Fruit fly (Drosophila melanogaster) whole organism, embryonic: ENCODE data around the gene CG43251.
A peak's percentile ranks its signal among the peaks of the same experiment; 100 is the strongest.

Source experiments
- B-H1 ChIP-seq: fragments of 200-800 bp; sonication (Bioruptor generic); IDR thresholded peaks from 3 replicates; pipeline ENCODE4 v1.3.6; 2022; ENCODE audit warnings: missing biosample characterization, missing genetic modification characterization
- CG12219 ChIP-seq: fragments of 200-800 bp; sonication (Bioruptor generic); optimal IDR thresholded peaks from 3 replicates; lab custom pipeline; 2018; ENCODE audit warnings: missing biosample characterization, mild to moderate bottlenecking, missing genetic modification characterization
- CG13894 ChIP-seq: fragments of 200-800 bp; sonication (Bioruptor generic); optimal IDR thresholded peaks from 3 replicates; lab custom pipeline; 2018; ENCODE audit warnings: missing biosample characterization, mild to moderate bottlenecking, missing genetic modification characterization, moderate library complexity
- CG1529 ChIP-seq: fragments of 200-800 bp; sonication (Bioruptor generic); optimal IDR thresholded peaks from 3 replicates; lab custom pipeline; 2018; ENCODE audit warnings: missing biosample characterization, missing genetic modification characterization
- CG16863 ChIP-seq: fragments of 200-800 bp; sonication (Bioruptor generic); optimal IDR thresholded peaks from 3 replicates; lab custom pipeline; 2016; ENCODE audit warnings: missing biosample characterization, missing genetic modification characterization
- CG18262 ChIP-seq: fragments of 200-800 bp; optimal IDR thresholded peaks from 3 replicates; lab custom pipeline; 2019; ENCODE audit warnings: missing biosample characterization, mild to moderate bottlenecking, missing genetic modification characterization, moderate library complexity
- CG2875 ChIP-seq: fragments of 200-800 bp; sonication (Bioruptor generic); optimal IDR thresholded peaks from 2 replicates; lab custom pipeline; 2017; ENCODE audit warnings: missing biosample characterization, mild to moderate bottlenecking, missing genetic modification characterization, missing genetic modification reagents
- CG32772 ChIP-seq: fragments of 200-800 bp; sonication (Bioruptor generic); IDR thresholded peaks from 2 replicates; pipeline ENCODE4 v1.3.6; 2022; ENCODE audit warnings: missing biosample characterization, missing genetic modification characterization
- CG42726 ChIP-seq: fragments of 200-800 bp; sonication (Bioruptor generic); IDR thresholded peaks from 2 replicates; pipeline ENCODE4 v1.3.6; 2022; ENCODE audit warnings: missing biosample characterization, missing genetic modification characterization; ENCODE audit not compliant: partially characterized antibody
- CG7357 ChIP-seq: fragments of 200-800 bp; sonication (Bioruptor generic); IDR thresholded peaks from 3 replicates; pipeline ENCODE4 v1.3.6; 2022; ENCODE audit warnings: missing biosample characterization, missing genetic modification characterization
- CG7987 ChIP-seq: fragments of 200-800 bp; sonication (Bioruptor generic); optimal IDR thresholded peaks from 2 replicates; lab custom pipeline; 2018; ENCODE audit warnings: missing biosample characterization, mild to moderate bottlenecking, missing genetic modification characterization, moderate library complexity
- CG8281 ChIP-seq: fragments of 200-800 bp; sonication (Bioruptor generic); optimal IDR thresholded peaks from 2 replicates; lab custom pipeline; 2018; ENCODE audit warnings: missing biosample characterization, mild to moderate bottlenecking, missing genetic modification characterization, moderate library complexity
- CG9797 ChIP-seq: fragments of 200-800 bp; sonication (Bioruptor generic); optimal IDR thresholded peaks from 3 replicates; lab custom pipeline; 2018; ENCODE audit warnings: missing biosample characterization, mild to moderate bottlenecking, missing genetic modification characterization
- CkIIα-i1 ChIP-seq: fragments of 200-800 bp; sonication (Bioruptor generic); IDR thresholded peaks from 2 replicates; pipeline ENCODE4 v1.3.6; 2022; ENCODE audit warnings: missing biosample characterization, missing genetic modification characterization
- Doc3 ChIP-seq: fragments of 200-800 bp; sonication (Bioruptor generic); IDR thresholded peaks from 3 replicates; pipeline ENCODE4 v1.3.6; 2022; ENCODE audit warnings: missing biosample characterization, missing genetic modification characterization; ENCODE audit not compliant: partially characterized antibody
- E2f2 ChIP-seq: fragments of 200-800 bp; sonication (Bioruptor generic); IDR thresholded peaks from 2 replicates; pipeline ENCODE4 v1.3.6; 2022; ENCODE audit warnings: missing biosample characterization, missing genetic modification characterization
- Fer3 ChIP-seq: fragments of 200-800 bp; sonication (Bioruptor generic); optimal IDR thresholded peaks from 2 replicates; lab custom pipeline; 2018; ENCODE audit warnings: missing biosample characterization, mild to moderate bottlenecking, missing genetic modification characterization, moderate library complexity
- Gsc ChIP-seq: fragments of 200-800 bp; sonication (Bioruptor generic); IDR thresholded peaks from 2 replicates; pipeline ENCODE4 v1.3.6; 2022; ENCODE audit warnings: missing biosample characterization, missing genetic modification characterization
- H15 ChIP-seq: fragments of 200-800 bp; sonication (Bioruptor generic); IDR thresholded peaks from 3 replicates; pipeline ENCODE4 v1.3.6; 2022; ENCODE audit warnings: missing biosample characterization, missing genetic modification characterization
- HLHmδ ChIP-seq: fragments of 200-800 bp; sonication (Bioruptor generic); optimal IDR thresholded peaks from 2 replicates; lab custom pipeline; 2018; ENCODE audit warnings: missing biosample characterization, mild to moderate bottlenecking, missing genetic modification characterization, moderate library complexity
- Hey ChIP-seq: fragments of 200-800 bp; sonication (Bioruptor generic); optimal IDR thresholded peaks from 3 replicates; lab custom pipeline; 2018; ENCODE audit warnings: missing biosample characterization, mild to moderate bottlenecking, missing genetic modification characterization
- Hr78 ChIP-seq, 2 experiments: fragments of 200-800 bp in 1 of 2; fragments of >200 bp in 1 of 2; sonication (Bioruptor generic) in 1 of 2; optimal IDR thresholded peaks; 2 replicates each; lab custom pipeline; 2017 to 2019; ENCODE audit warnings: missing biosample characterization in 2 of 2, missing genetic modification characterization in 2 of 2, mild to moderate bottlenecking in 1 of 2, moderate library complexity in 1 of 2
- PHDP ChIP-seq: fragments of 200-800 bp; sonication (Bioruptor generic); optimal IDR thresholded peaks from 3 replicates; lab custom pipeline; 2018; ENCODE audit warnings: missing biosample characterization, mild to moderate bottlenecking, missing genetic modification characterization, moderate library complexity
- Side ChIP-seq: fragments of 200-800 bp; sonication (Bioruptor generic); optimal IDR thresholded peaks from 2 replicates; lab custom pipeline; 2016; ENCODE audit warnings: missing biosample characterization, missing genetic modification characterization
- Six4 ChIP-seq: fragments of 200-800 bp; sonication (Bioruptor generic); optimal IDR thresholded peaks from 2 replicates; lab custom pipeline; 2016; ENCODE audit warnings: missing biosample characterization, missing genetic modification characterization
- abd-A ChIP-seq: fragments of 200-800 bp; sonication (Bioruptor generic); optimal IDR thresholded peaks from 3 replicates; lab custom pipeline; 2019; ENCODE audit warnings: missing biosample characterization, mild to moderate bottlenecking, missing genetic modification characterization, moderate library complexity
- ap ChIP-seq: fragments of 200-800 bp; sonication (Bioruptor generic); IDR thresholded peaks from 2 replicates; pipeline ENCODE4 v1.3.6; 2022; ENCODE audit warnings: missing biosample characterization, missing genetic modification characterization
- az2 ChIP-seq: fragments of 200-800 bp; sonication (Bioruptor generic); optimal IDR thresholded peaks from 3 replicates; lab custom pipeline; 2016; ENCODE audit warnings: missing biosample characterization, missing genetic modification characterization
- dan ChIP-seq: fragments of 200-800 bp; sonication (Bioruptor generic); IDR thresholded peaks from 2 replicates; pipeline ENCODE4 v1.3.6; 2022; ENCODE audit warnings: missing biosample characterization, missing genetic modification characterization
- dm ChIP-seq: fragments of 200-800 bp; sonication (Bioruptor generic); optimal IDR thresholded peaks from 3 replicates; lab custom pipeline; 2016; ENCODE audit warnings: missing biosample characterization, missing genetic modification characterization
- dysf ChIP-seq: fragments of 200-800 bp; sonication (Bioruptor generic); IDR thresholded peaks from 3 replicates; pipeline ENCODE4 v1.3.6; 2022; ENCODE audit warnings: missing biosample characterization, missing genetic modification characterization
- fd3F ChIP-seq: fragments of 200-800 bp; sonication (Bioruptor generic); optimal IDR thresholded peaks from 2 replicates; lab custom pipeline; 2018; ENCODE audit warnings: missing biosample characterization, mild to moderate bottlenecking, missing genetic modification characterization, moderate library complexity
- fd64A ChIP-seq: fragments of 200-800 bp; sonication (Bioruptor generic); optimal IDR thresholded peaks from 3 replicates; lab custom pipeline; 2018; ENCODE audit warnings: missing biosample characterization, mild to moderate bottlenecking, missing genetic modification characterization
- h ChIP-seq: fragments of >200 bp; optimal IDR thresholded peaks from 2 replicates; lab custom pipeline; 2017
- jigr1 ChIP-seq: fragments of 200-800 bp; sonication (Bioruptor generic); IDR thresholded peaks from 3 replicates; pipeline ENCODE4 v1.3.6; 2022; ENCODE audit warnings: missing biosample characterization, missing genetic modification characterization
- jing ChIP-seq: fragments of 200-800 bp; sonication (Bioruptor generic); optimal IDR thresholded peaks from 2 replicates; lab custom pipeline; 2018; ENCODE audit warnings: missing biosample characterization, mild to moderate bottlenecking, missing genetic modification characterization
- kah ChIP-seq: fragments of 200-800 bp; sonication (Bioruptor generic); optimal IDR thresholded peaks from 2 replicates; lab custom pipeline; 2018; ENCODE audit warnings: missing biosample characterization, mild to moderate bottlenecking, missing genetic modification characterization
- ken ChIP-seq: fragments of 200-800 bp; sonication (Bioruptor generic); IDR thresholded peaks from 3 replicates; pipeline ENCODE4 v1.3.6; 2022; ENCODE audit warnings: missing biosample characterization, missing genetic modification characterization
- lab ChIP-seq: fragments of 200-800 bp; sonication (Bioruptor generic); optimal IDR thresholded peaks from 3 replicates; lab custom pipeline; 2017; ENCODE audit warnings: missing biosample characterization, missing genetic modification characterization, mild to moderate bottlenecking, moderate library complexity, missing genetic modification reagents
- lola ChIP-seq, 3 experiments: fragments of >200 bp in 2 of 3; fragments of 200-800 bp in 1 of 3; sonication (Bioruptor generic) in 1 of 3; optimal IDR thresholded peaks; 2 replicates each; lab custom pipeline; 2017 to 2019; ENCODE audit warnings: missing biosample characterization in 3 of 3, missing genetic modification characterization in 3 of 3, mild to moderate bottlenecking in 1 of 3, moderate library complexity in 1 of 3
- luna ChIP-seq: fragments of 200-800 bp; sonication (Bioruptor generic); optimal IDR thresholded peaks from 2 replicates; lab custom pipeline; 2016; ENCODE audit warnings: missing biosample characterization, missing genetic modification characterization
- sens ChIP-seq: fragments of 200-800 bp; sonication (Bioruptor generic); peaks from one replicate; lab custom pipeline; 2016; ENCODE audit warnings: missing biosample characterization, missing genetic modification characterization
- seq ChIP-seq: fragments of 200-800 bp; sonication (Bioruptor generic); IDR thresholded peaks from 2 replicates; pipeline ENCODE4 v1.3.6; 2022; ENCODE audit warnings: missing biosample characterization, missing genetic modification characterization
- stc ChIP-seq: fragments of 200-800 bp; sonication (Bioruptor generic); IDR thresholded peaks from 2 replicates; pipeline ENCODE4 v1.3.6; 2022; ENCODE audit warnings: missing biosample characterization, missing genetic modification characterization
- tna ChIP-seq: fragments of 200-800 bp; sonication (Bioruptor generic); IDR thresholded peaks from 2 replicates; pipeline ENCODE4 v1.3.6; 2022; ENCODE audit warnings: missing biosample characterization, missing genetic modification characterization; ENCODE audit not compliant: partially characterized antibody
- tup ChIP-seq: fragments of 200-800 bp; sonication (Bioruptor generic); optimal IDR thresholded peaks from 2 replicates; lab custom pipeline; 2016; ENCODE audit warnings: missing biosample characterization, mild to moderate bottlenecking, missing genetic modification characterization, moderate library complexity
- twi ChIP-seq: fragments of 200-800 bp; optimal IDR thresholded peaks from 2 replicates; lab custom pipeline; 2019; ENCODE audit warnings: missing biosample characterization, mild to moderate bottlenecking, missing genetic modification characterization, moderate library complexity
- vvl ChIP-seq: fragments of 200-800 bp; sonication (Bioruptor generic); IDR thresholded peaks from 2 replicates; pipeline ENCODE4 v1.3.6; 2022; ENCODE audit warnings: missing biosample characterization, missing genetic modification characterization

Gene CG43251

dm6 chr3L:20758583-20758982 lies at the start of gene CG43251:
Gene CG43251, plus strand, starts transcription at chr3L:20758883.
- TF ChIP-seq jigr1 (no peak), vvl (GFP tag; lab: Robert Waterston, UW) (no peak), dm (GFP tag; lab: Kevin White, UChicago) (no peak), Six4 (GFP tag; lab: Kevin White, UChicago) (no peak), twi (tag; lab: Kevin White, UChicago) (no peak), E2f2 (GFP tag; lab: Robert Waterston, UW) (no peak), CG16863 (no peak), CG13894 (tag; lab: Kevin White, UChicago) (no peak), CG18262 (tag; lab: Kevin White, UChicago) (no peak)

dm6 chr3L:20710475-20711177 lies 48.1 kb upstream of the CG43251 start:
- TF ChIP-seq ken (GFP tag; lab: Robert Waterston, UW) = no peak
- no peak for TF ChIP-seq CG2875 (GFP tag; lab: Kevin White, UChicago)
- TF ChIP-seq stc = 0 out of 2 replicates have a peak, but pooled peaks have one; percentile 29
- peak; percentile 32 for TF ChIP-seq PHDP
- TF ChIP-seq tup = no peak
- peak; percentile 32 for TF ChIP-seq az2 (GFP tag; lab: Kevin White, UChicago)
- no peak for TF ChIP-seq Gsc (GFP tag; lab: Robert Waterston, UW)
- TF ChIP-seq CG7357 (GFP tag; lab: Robert Waterston, UW) = no peak
- no peak for TF ChIP-seq abd-A (tag; lab: Kevin White, UChicago)
- TF ChIP-seq dan (GFP tag; lab: Robert Waterston, UW) = no peak
- no peak for TF ChIP-seq CG1529 (GFP tag; lab: Kevin White, UChicago)
- TF ChIP-seq CG16863 = peak; percentile 4
- TF ChIP-seq seq (GFP tag; lab: Robert Waterston, UW) = no peak
- no peak for TF ChIP-seq Hr78 (GFP tag; optimal IDR thresholded peaks at IDR 0.05; lab: Kevin White, UChicago)
- no peak for TF ChIP-seq jing (GFP tag; lab: Kevin White, UChicago)
- TF ChIP-seq lola (GFP tag; optimal IDR thresholded peaks at IDR 0.05; lab: Kevin White, UChicago) = peak in 1 of 3 experiments; percentile 34
- TF ChIP-seq CG32772 = 0 out of 2 replicates have a peak, but pooled peaks have one; percentile 35
- no peak for TF ChIP-seq Hey (tag; lab: Kevin White, UChicago)
- no peak for TF ChIP-seq fd3F (GFP tag; lab: Kevin White, UChicago)
- no peak for TF ChIP-seq HLHmδ (GFP tag; lab: Kevin White, UChicago)
- no peak for TF ChIP-seq CkIIα-i1 (GFP tag; lab: Robert Waterston, UW)
- TF ChIP-seq luna (GFP tag; lab: Kevin White, UChicago) = no peak
- TF ChIP-seq B-H1 (GFP tag; lab: Robert Waterston, UW) = no peak; the same call in 2 of the 3 replicates
- peak; percentile 0 for TF ChIP-seq CG12219
- TF ChIP-seq CG9797 = no peak
- TF ChIP-seq Side = no peak
- no peak for TF ChIP-seq h
- TF ChIP-seq kah (GFP tag; lab: Kevin White, UChicago) = no peak
- peak; percentile 81 for TF ChIP-seq sens (GFP tag; lab: Kevin White, UChicago)
- TF ChIP-seq CG7987 (GFP tag; lab: Kevin White, UChicago) = no peak
- no peak for TF ChIP-seq CG42726 (GFP tag; lab: Robert Waterston, UW)
- TF ChIP-seq dysf = peak; percentile 64; the same call in 2 of the 3 replicates
- no peak for TF ChIP-seq jigr1
- peak; percentile 37 for TF ChIP-seq lab
- TF ChIP-seq Fer3 (tag; lab: Kevin White, UChicago) = no peak
- TF ChIP-seq fd64A (GFP tag; lab: Kevin White, UChicago) = no peak
- no peak for TF ChIP-seq Doc3
- no peak for TF ChIP-seq H15 (GFP tag; lab: Robert Waterston, UW)
- no peak for TF ChIP-seq tna (GFP tag; lab: Robert Waterston, UW)
- TF ChIP-seq ap = no peak
- TF ChIP-seq CG8281 (tag; lab: Kevin White, UChicago) = no peak
